Worm (Caenorhabditis elegans): ENCODE data around the gene F45D3.2.

DNA sequence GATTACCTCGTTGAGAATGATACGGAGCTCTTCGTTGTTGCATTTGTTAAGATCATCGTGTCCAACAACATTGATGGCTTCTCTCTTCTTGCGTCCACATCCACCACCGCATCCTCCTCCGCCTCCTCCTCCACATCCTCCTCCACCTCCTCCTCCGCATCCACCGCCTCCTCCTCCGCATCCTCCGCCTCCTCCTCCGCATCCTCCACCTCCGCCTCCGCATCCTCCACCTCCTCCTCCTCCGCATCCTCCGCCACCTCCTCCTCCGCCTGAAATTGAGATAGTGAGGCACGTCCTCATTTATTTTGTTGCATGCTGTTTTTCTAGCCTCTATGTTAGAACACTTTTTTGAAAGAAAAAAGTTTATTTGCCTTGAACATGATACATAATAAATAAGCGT is 35.0 kb downstream of the F45D3.2 start:
- no peak for TF ChIP-seq ama-1 (optimal IDR thresholded peaks at IDR 0.05)
- no peak for TF ChIP-seq elt-3 (tag; optimal IDR thresholded peaks at IDR 0.05)
- no peak for TF ChIP-seq blmp-1 (tag; optimal IDR thresholded peaks at IDR 0.05; ENCODE audit: insufficient read depth)
- TF ChIP-seq R02D3.7 (tag; optimal IDR thresholded peaks at IDR 0.05), result no peak
- no peak for TF ChIP-seq nhr-6 (tag; optimal IDR thresholded peaks at IDR 0.05)
- no peak for TF ChIP-seq ztf-11 (tag; optimal IDR thresholded peaks at IDR 0.05)
- TF ChIP-seq lsy-2 (tag; optimal IDR thresholded peaks at IDR 0.05), result no peak
- TF ChIP-seq egl-27 (tag; optimal IDR thresholded peaks at IDR 0.05), result no peak
- no peak for TF ChIP-seq nhr-237 (tag; optimal IDR thresholded peaks at IDR 0.05)
- TF ChIP-seq lin-39 (tag; optimal IDR thresholded peaks at IDR 0.05), result no peak
- no peak for TF ChIP-seq nhr-12 (tag; optimal IDR thresholded peaks at IDR 0.05)

Measured in whole organism, L2 larva.